Worm (Caenorhabditis elegans) whole organism, L1 larva: Measurements from ENCODE around the gene E02H1.6.

ENCODE experiments used
- C16A3.4 ChIP-seq: fragments of 150-350 bp; optimal IDR thresholded peaks from 2 replicates; lab custom pipeline; 2014; ENCODE audit warnings: missing biosample characterization, missing genetic modification characterization
- ama-1 ChIP-seq: fragments of 150-350 bp; optimal IDR thresholded peaks from 2 replicates; lab custom pipeline; 2014
- ceh-90 ChIP-seq: sonication (generic microtip); optimal IDR thresholded peaks from 2 replicates; lab custom pipeline; 2016; ENCODE audit warnings: missing genetic modification characterization, missing compliant biosample characterization
- ces-1 ChIP-seq: fragments of 150-350 bp; optimal IDR thresholded peaks from 2 replicates; lab custom pipeline; 2014; ENCODE audit warnings: missing biosample characterization, missing genetic modification reagents, missing genetic modification characterization
- efl-1 ChIP-seq, 4 experiments: fragments of 150-350 bp; optimal IDR thresholded peaks in 3 of 4; peaks in 1 of 4; 1 replicate in 1 of 4; 2 replicates in 3 of 4; lab custom pipeline; 2014; ENCODE audit warnings: missing biosample characterization in 2 of 4, missing genetic modification characterization in 2 of 4, missing genetic modification reagents in 2 of 4
- fkh-10 ChIP-seq: sonication (generic microtip); optimal IDR thresholded peaks from 2 replicates; lab custom pipeline; 2017; ENCODE audit warnings: missing biosample characterization, missing genetic modification reagents, missing genetic modification characterization
- mab-9 ChIP-seq: fragments of 200-800 bp; sonication (Bioruptor generic); IDR thresholded peaks from 2 replicates; pipeline ENCODE4 v1.3.6; 2022; ENCODE audit warnings: missing genetic modification reagents, missing genetic modification characterization, missing compliant biosample characterization
- nhr-12 ChIP-seq: sonication (generic microtip); optimal IDR thresholded peaks from 2 replicates; lab custom pipeline; 2017; ENCODE audit warnings: missing biosample characterization, missing genetic modification characterization
- nhr-237 ChIP-seq: fragments of 150-350 bp; optimal IDR thresholded peaks from 2 replicates; lab custom pipeline; 2014; ENCODE audit warnings: missing biosample characterization, missing genetic modification characterization
- nhr-76 ChIP-seq: sonication (generic microtip); optimal IDR thresholded peaks from 2 replicates; lab custom pipeline; 2017; ENCODE audit warnings: missing biosample characterization, missing genetic modification characterization
- pqm-1 ChIP-seq: sonication (generic microtip); optimal IDR thresholded peaks from 3 replicates; lab custom pipeline; 2017; ENCODE audit warnings: missing biosample characterization, missing genetic modification characterization
- sptf-1 ChIP-seq: fragments of 150-350 bp; optimal IDR thresholded peaks from 2 replicates; lab custom pipeline; 2014; ENCODE audit warnings: missing biosample characterization, missing genetic modification characterization
- unc-130 ChIP-seq: fragments of 150-350 bp; optimal IDR thresholded peaks from 2 replicates; lab custom pipeline; 2017; ENCODE audit warnings: missing biosample characterization, missing genetic modification characterization, inconsistent platforms
- unc-62 ChIP-seq: fragments of 150-350 bp; optimal IDR thresholded peaks from 2 replicates; lab custom pipeline; 2014; ENCODE audit warnings: missing biosample characterization, missing genetic modification reagents, missing genetic modification characterization

DNA sequence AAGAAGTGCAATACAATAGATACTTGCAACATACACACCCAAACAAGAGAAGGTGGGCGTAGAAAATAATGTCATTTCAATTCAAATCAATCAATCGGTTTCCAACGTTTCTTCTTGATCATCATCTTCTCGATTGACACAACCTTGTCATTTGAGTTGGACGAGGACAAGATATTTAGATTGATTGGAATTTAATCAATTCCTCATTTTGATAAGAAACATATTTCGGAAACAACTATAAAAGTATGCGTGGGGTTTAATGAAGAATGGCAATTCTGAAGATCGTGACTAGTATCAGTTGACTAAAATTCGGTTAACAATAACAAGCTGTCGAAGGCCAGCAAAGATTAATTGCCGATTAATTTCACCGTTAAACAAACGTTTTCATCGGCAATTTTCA, 24.1 kb downstream of the E02H1.6 start:
- no peak for TF ChIP-seq nhr-237
- peak; percentile 51 for TF ChIP-seq unc-130 (tag; lab: Kevin White, UChicago)
- no peak for TF ChIP-seq ceh-90 (tag; lab: Kevin White, UChicago)
- TF ChIP-seq nhr-76 (tag; lab: Kevin White, UChicago), result no peak
- no peak for TF ChIP-seq mab-9 (GFP tag; lab: Robert Waterston, UW)
- TF ChIP-seq pqm-1 (tag; lab: Kevin White, UChicago), result no peak
- TF ChIP-seq efl-1 (optimal IDR thresholded peaks at IDR 0.05; lab: Kevin White, UChicago), result no peak
- TF ChIP-seq efl-1 (GFP tag; optimal IDR thresholded peaks at IDR 0.05 in 1 of 2; lab: Kevin White, UChicago), result peak in 1 of 2 experiments; percentile 40
- no peak for TF ChIP-seq ces-1
- TF ChIP-seq C16A3.4 (tag; lab: Kevin White, UChicago), result peak; percentile 22
- TF ChIP-seq fkh-10 (GFP tag; lab: Kevin White, UChicago), result no peak
- TF ChIP-seq ama-1, result no peak
- TF ChIP-seq sptf-1 (tag; lab: Kevin White, UChicago), result no peak
- no peak for TF ChIP-seq unc-62 (GFP tag; lab: Kevin White, UChicago)
- no peak for TF ChIP-seq nhr-12 (tag; lab: Kevin White, UChicago)
